Worm (Caenorhabditis elegans) whole organism, L4 larva: ENCODE measurements around the gene bus-4.

Source experiments
- Y5F2A.4 ChIP-seq: fragments of 200-800 bp; sonication (Bioruptor generic); optimal IDR thresholded peaks from 2 replicates; lab custom pipeline; 2018; ENCODE audit warnings: mild to moderate bottlenecking, missing genetic modification characterization, missing compliant biosample characterization
- ZK546.5 ChIP-seq, 2 experiments: sonication (generic microtip); optimal IDR thresholded peaks; 2 replicates each; lab custom pipeline; 2017; ENCODE audit warnings: missing biosample characterization in 2 of 2, missing genetic modification characterization in 2 of 2
- daf-12 ChIP-seq: fragments of 150-350 bp; optimal IDR thresholded peaks from 2 replicates; lab custom pipeline; 2014; ENCODE audit warnings: missing biosample characterization, missing genetic modification reagents, missing genetic modification characterization
- egl-43 ChIP-seq: fragments of 200-800 bp; sonication (Bioruptor generic); IDR thresholded peaks from 2 replicates; pipeline ENCODE4 v1.3.6; 2022; ENCODE audit warnings: missing genetic modification reagents, missing genetic modification characterization, missing compliant biosample characterization
- nhr-237 ChIP-seq: sonication (generic microtip); optimal IDR thresholded peaks from 2 replicates; lab custom pipeline; 2017; ENCODE audit warnings: missing biosample characterization, missing genetic modification characterization
- spr-3 ChIP-seq: fragments of 200-800 bp; sonication (Bioruptor generic); optimal IDR thresholded peaks from 2 replicates; lab custom pipeline; 2018; ENCODE audit warnings: mild to moderate bottlenecking, missing genetic modification characterization, missing compliant biosample characterization

DNA sequence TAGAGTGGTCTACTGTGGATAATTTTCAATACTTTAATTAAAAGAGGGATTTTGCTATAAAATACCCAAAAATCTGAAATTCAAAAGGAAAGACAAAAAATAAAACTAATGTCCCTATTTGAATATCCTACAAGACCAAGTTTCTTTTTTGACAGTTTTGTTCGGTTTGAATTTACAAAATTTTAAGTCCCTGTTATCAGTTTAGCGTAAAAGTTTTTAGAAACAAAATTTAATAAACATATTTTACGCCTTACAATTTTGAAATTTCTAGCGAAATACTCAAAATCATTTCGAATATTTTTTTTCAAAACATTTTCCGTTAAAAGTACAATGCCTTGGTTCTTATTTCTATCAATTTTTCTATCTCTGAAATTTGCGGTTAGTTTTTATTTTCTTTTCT lies 4.4 kb downstream of the bus-4 start, which contains the start of gene spe-51:
- TF ChIP-seq egl-43 (GFP tag; lab: Robert Waterston, UW) (no peak), spr-3 (GFP tag; lab: Kevin White, UChicago) (no peak), nhr-237 (no peak), Y5F2A.4 (GFP tag; lab: Kevin White, UChicago) (no peak), daf-12 (tag; lab: Kevin White, UChicago) (no peak), ZK546.5 (tag; optimal IDR thresholded peaks at IDR 0.05; lab: Kevin White, UChicago) (no peak)
